Worm (Caenorhabditis elegans) whole organism, L2 larva: ENCODE data around the gene C55A6.7.

Experiments used
- R02D3.7 ChIP-seq: fragments of 150-350 bp; optimal IDR thresholded peaks from 2 replicates; lab custom pipeline; 2014; ENCODE audit warnings: missing biosample characterization, missing genetic modification characterization
- alr-1 ChIP-seq: fragments of 150-350 bp; optimal IDR thresholded peaks from 2 replicates; lab custom pipeline; 2014; ENCODE audit warnings: missing biosample characterization, missing genetic modification characterization
- aly-2 ChIP-seq: fragments of 150-350 bp; optimal IDR thresholded peaks from 2 replicates; lab custom pipeline; 2014; ENCODE audit warnings: missing biosample characterization, missing genetic modification characterization
- ama-1 ChIP-seq: fragments of 150-350 bp; optimal IDR thresholded peaks from 2 replicates; lab custom pipeline; 2018; ENCODE audit warnings: inconsistent platforms
- blmp-1 ChIP-seq: sonication (generic microtip); optimal IDR thresholded peaks from 2 replicates; lab custom pipeline; 2017; ENCODE audit warnings: missing genetic modification characterization, mild to moderate bottlenecking, missing compliant biosample characterization, antibody characterized with exemption, moderate library complexity; ENCODE audit not compliant: insufficient read depth
- ceh-16 ChIP-seq: fragments of 150-350 bp; optimal IDR thresholded peaks from 2 replicates; lab custom pipeline; 2014; ENCODE audit warnings: missing biosample characterization, missing genetic modification characterization
- ceh-82 ChIP-seq: fragments of 150-350 bp; optimal IDR thresholded peaks from 2 replicates; lab custom pipeline; 2014; ENCODE audit warnings: missing biosample characterization, missing genetic modification characterization
- crh-2 ChIP-seq: sonication (generic microtip); optimal IDR thresholded peaks from 2 replicates; lab custom pipeline; 2017; ENCODE audit warnings: missing biosample characterization, missing genetic modification characterization
- egl-27 ChIP-seq: sonication (generic microtip); optimal IDR thresholded peaks from 3 replicates; lab custom pipeline; 2017; ENCODE audit warnings: missing biosample characterization, missing genetic modification reagents, missing genetic modification characterization
- elt-1 ChIP-seq: fragments of 150-350 bp; optimal IDR thresholded peaks from 2 replicates; lab custom pipeline; 2014; ENCODE audit warnings: missing biosample characterization, missing genetic modification characterization
- elt-3 ChIP-seq: sonication (generic microtip); optimal IDR thresholded peaks from 2 replicates; lab custom pipeline; 2017; ENCODE audit warnings: missing biosample characterization, missing genetic modification characterization
- fos-1 ChIP-seq: fragments of 150-350 bp; optimal IDR thresholded peaks from 2 replicates; lab custom pipeline; 2014; ENCODE audit warnings: missing biosample characterization, missing genetic modification characterization
- gmeb-1 ChIP-seq: fragments of 150-350 bp; optimal IDR thresholded peaks from 2 replicates; lab custom pipeline; 2014; ENCODE audit warnings: missing biosample characterization, missing genetic modification characterization
- lin-13 ChIP-seq: fragments of 150-350 bp; optimal IDR thresholded peaks from 2 replicates; lab custom pipeline; 2014; ENCODE audit warnings: missing biosample characterization, missing genetic modification reagents, missing genetic modification characterization
- lsy-2 ChIP-seq, 2 experiments: fragments of 150-350 bp in 1 of 2; sonication (generic microtip) in 1 of 2; optimal IDR thresholded peaks; 2 replicates each; lab custom pipeline; 2014 to 2017; ENCODE audit warnings: missing biosample characterization in 2 of 2, missing genetic modification characterization in 2 of 2
- mab-5 ChIP-seq: fragments of 150-350 bp; optimal IDR thresholded peaks from 2 replicates; lab custom pipeline; 2014; ENCODE audit warnings: missing biosample characterization, missing genetic modification characterization
- mbf-1 ChIP-seq: sonication (generic microtip); optimal IDR thresholded peaks from 2 replicates; lab custom pipeline; 2017; ENCODE audit warnings: missing biosample characterization, missing genetic modification characterization
- nhr-10 ChIP-seq: sonication (generic microtip); optimal IDR thresholded peaks from 2 replicates; lab custom pipeline; 2017; ENCODE audit warnings: missing biosample characterization, missing genetic modification characterization
- nhr-11 ChIP-seq: fragments of 150-350 bp; optimal IDR thresholded peaks from 2 replicates; lab custom pipeline; 2014; ENCODE audit warnings: missing biosample characterization, missing genetic modification characterization
- nhr-21 ChIP-seq: fragments of 150-350 bp; optimal IDR thresholded peaks from 2 replicates; lab custom pipeline; 2014; ENCODE audit warnings: missing biosample characterization, missing genetic modification characterization
- nhr-23 ChIP-seq: fragments of 150-350 bp; optimal IDR thresholded peaks from 2 replicates; lab custom pipeline; 2014; ENCODE audit warnings: missing biosample characterization, missing genetic modification reagents, missing genetic modification characterization
- nhr-237 ChIP-seq: fragments of 150-350 bp; optimal IDR thresholded peaks from 2 replicates; lab custom pipeline; 2014; ENCODE audit warnings: missing biosample characterization, missing genetic modification characterization
- nhr-25 ChIP-seq: fragments of 150-350 bp; sonication (generic microtip); optimal IDR thresholded peaks from 3 replicates; lab custom pipeline; 2014; ENCODE audit warnings: missing biosample characterization, missing genetic modification characterization
- nhr-6 ChIP-seq: fragments of 150-350 bp; optimal IDR thresholded peaks from 2 replicates; lab custom pipeline; 2014; ENCODE audit warnings: missing biosample characterization, missing genetic modification characterization
- nhr-77 ChIP-seq: fragments of 150-350 bp; optimal IDR thresholded peaks from 2 replicates; lab custom pipeline; 2014; ENCODE audit warnings: missing biosample characterization, missing genetic modification characterization
- peb-1 ChIP-seq: fragments of 150-350 bp; optimal IDR thresholded peaks from 2 replicates; lab custom pipeline; 2014; ENCODE audit warnings: missing biosample characterization, missing genetic modification characterization
- sma-9 ChIP-seq, 2 experiments: fragments of 150-350 bp in 1 of 2; sonication (generic microtip) in 1 of 2; optimal IDR thresholded peaks; 2 replicates each; lab custom pipeline; 2014 to 2016; ENCODE audit warnings: missing genetic modification characterization in 2 of 2, mild to moderate bottlenecking in 1 of 2, missing biosample characterization in 1 of 2, missing compliant biosample characterization in 1 of 2, missing genetic modification reagents in 1 of 2, moderate library complexity in 1 of 2
- unc-39 ChIP-seq: fragments of 150-350 bp; optimal IDR thresholded peaks from 2 replicates; lab custom pipeline; 2014; ENCODE audit warnings: missing biosample characterization, missing genetic modification characterization
- unc-55 ChIP-seq: fragments of 150-350 bp; sonication (generic microtip); optimal IDR thresholded peaks from 3 replicates; lab custom pipeline; 2014; ENCODE audit warnings: missing biosample characterization, missing genetic modification reagents, missing genetic modification characterization
- unc-62 ChIP-seq: fragments of 150-350 bp; optimal IDR thresholded peaks from 2 replicates; lab custom pipeline; 2014; ENCODE audit warnings: missing biosample characterization, missing genetic modification reagents, missing genetic modification characterization
- ztf-11 ChIP-seq: sonication (generic microtip); optimal IDR thresholded peaks from 2 replicates; lab custom pipeline; 2017; ENCODE audit warnings: missing biosample characterization, missing genetic modification characterization
- ztf-4 ChIP-seq: fragments of 150-350 bp; optimal IDR thresholded peaks from 2 replicates; lab custom pipeline; 2014; ENCODE audit warnings: missing biosample characterization, missing genetic modification characterization

The C55A6.7 gene

ce11 chrV:11520215-11520614 lies at the start of gene C55A6.7, which contains the start of gene C55A6.11:
Gene C55A6.7, minus strand, starts transcription at chrV:11520530.
Gene C55A6.11, plus strand, starts transcription at chrV:11520515.
- TF ChIP-seq lin-13 (GFP tag; lab: Kevin White, UChicago): no peak
- TF ChIP-seq ceh-82: no peak
- no peak for TF ChIP-seq nhr-77 (tag; lab: Kevin White, UChicago)
- TF ChIP-seq unc-55 (GFP tag; lab: Kevin White, UChicago): no peak
- no peak for TF ChIP-seq unc-62
- TF ChIP-seq egl-27 (tag; lab: Kevin White, UChicago): no peak
- no peak for TF ChIP-seq lsy-2 (tag; optimal IDR thresholded peaks at IDR 0.05; lab: Kevin White, UChicago)
- no peak for TF ChIP-seq sma-9 (GFP tag; optimal IDR thresholded peaks at IDR 0.05; lab: Kevin White, UChicago)
- no peak for TF ChIP-seq sma-9 (tag; optimal IDR thresholded peaks at IDR 0.05; lab: Kevin White, UChicago)
- TF ChIP-seq crh-2 (tag; lab: Kevin White, UChicago): no peak
- no peak for TF ChIP-seq nhr-25 (tag; lab: Kevin White, UChicago)
- no peak for TF ChIP-seq peb-1
- TF ChIP-seq elt-3 (tag; lab: Kevin White, UChicago): no peak
- no peak for TF ChIP-seq mbf-1 (tag; lab: Kevin White, UChicago)
- no peak for TF ChIP-seq nhr-11 (tag; lab: Kevin White, UChicago)

ce11 chrV:11564573-11564972 lies 44.2 kb upstream of the C55A6.7 start, which contains the start of gene srx-87:
Gene srx-87, plus strand, starts transcription at chrV:11564873.
- TF ChIP-seq lsy-2 (tag; optimal IDR thresholded peaks at IDR 0.05; lab: Kevin White, UChicago) (no peak), nhr-77 (tag; lab: Kevin White, UChicago) (no peak), unc-39 (tag; lab: Kevin White, UChicago) (no peak)

- TF ChIP-seq fos-1 (tag; lab: Kevin White, UChicago) (no peak), mbf-1 (tag; lab: Kevin White, UChicago) (no peak), ztf-4 (no peak), nhr-21 (no peak), lsy-2 (tag; optimal IDR thresholded peaks at IDR 0.05; lab: Kevin White, UChicago) (no peak), mab-5 (tag; lab: Kevin White, UChicago) (no peak), nhr-237 (no peak), alr-1 (tag; lab: Kevin White, UChicago) (no peak), nhr-6 (tag; lab: Kevin White, UChicago) (no peak), aly-2 (tag; lab: Kevin White, UChicago) (no peak), unc-55 (GFP tag; lab: Kevin White, UChicago) (no peak)
- TF ChIP-seq, all 48 proteins: peak for 0
Measured at ce11 chrV:11562643-11563042, 42.3 kb upstream of the C55A6.7 start, which contains the start of gene srx-86. Gene srx-86, plus strand, starts transcription at chrV:11562943.

ce11 chrV:11554260-11554659 lies 33.9 kb upstream of the C55A6.7 start, which contains the start of gene duo-1:
Gene duo-1, plus strand, starts transcription at chrV:11554630.
- TF ChIP-seq nhr-23 (tag; lab: Kevin White, UChicago): no peak
- TF ChIP-seq nhr-237: no peak
- TF ChIP-seq ztf-4: no peak
- TF ChIP-seq ama-1 (lab: Kevin White, UChicago): no peak
- TF ChIP-seq R02D3.7 (tag; lab: Kevin White, UChicago): no peak

- TF ChIP-seq aly-2 (tag; lab: Kevin White, UChicago) (no peak), elt-1 (tag; lab: Kevin White, UChicago) (no peak), lsy-2 (tag; optimal IDR thresholded peaks at IDR 0.05; lab: Kevin White, UChicago) (no peak), blmp-1 (tag; lab: Kevin White, UChicago) (no peak), fos-1 (tag; lab: Kevin White, UChicago) (no peak), ztf-4 (no peak), nhr-11 (tag; lab: Kevin White, UChicago) (no peak), gmeb-1 (no peak), alr-1 (tag; lab: Kevin White, UChicago) (no peak), nhr-10 (tag; lab: Kevin White, UChicago) (no peak), mab-5 (tag; lab: Kevin White, UChicago) (no peak), ztf-11 (no peak), ceh-16 (tag; lab: Kevin White, UChicago) (no peak), lin-13 (GFP tag; lab: Kevin White, UChicago) (no peak)
Measured at ce11 chrV:11552379-11552778, 32.0 kb upstream of the C55A6.7 start, which contains the start of gene srx-85. Gene srx-85, plus strand, starts transcription at chrV:11552679.
